Worm (Caenorhabditis elegans): ENCODE results near the gene F27C8.3.

F27C8.3 gene

DNA sequence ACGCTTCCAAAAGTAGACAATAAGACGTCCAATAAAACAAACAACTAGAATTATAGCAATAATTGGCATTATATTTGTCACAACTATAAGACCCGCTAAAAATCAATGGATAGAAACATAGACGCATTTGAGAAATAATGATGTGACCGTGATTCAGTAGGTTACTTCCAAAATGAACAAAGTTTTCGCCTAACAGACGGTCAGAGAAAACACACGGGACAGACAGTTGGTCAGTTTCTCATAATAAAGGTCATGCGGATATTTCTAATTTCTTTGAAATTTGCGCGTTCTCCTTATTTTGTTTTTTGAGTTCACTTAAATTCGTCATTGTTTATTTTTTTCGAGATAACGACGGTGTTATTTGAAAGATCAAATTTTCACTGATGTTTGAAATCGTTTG lies 35.9 kb upstream of the F27C8.3 start:
- TF ChIP-seq nhr-23 (tag; optimal IDR thresholded peaks at IDR 0.05) (peak; percentile 20), nhr-67 (tag; optimal IDR thresholded peaks at IDR 0.05) (no peak), elt-2 (tag; optimal IDR thresholded peaks at IDR 0.05) (no peak), elt-1 (tag; optimal IDR thresholded peaks at IDR 0.05) (no peak)

DNA sequence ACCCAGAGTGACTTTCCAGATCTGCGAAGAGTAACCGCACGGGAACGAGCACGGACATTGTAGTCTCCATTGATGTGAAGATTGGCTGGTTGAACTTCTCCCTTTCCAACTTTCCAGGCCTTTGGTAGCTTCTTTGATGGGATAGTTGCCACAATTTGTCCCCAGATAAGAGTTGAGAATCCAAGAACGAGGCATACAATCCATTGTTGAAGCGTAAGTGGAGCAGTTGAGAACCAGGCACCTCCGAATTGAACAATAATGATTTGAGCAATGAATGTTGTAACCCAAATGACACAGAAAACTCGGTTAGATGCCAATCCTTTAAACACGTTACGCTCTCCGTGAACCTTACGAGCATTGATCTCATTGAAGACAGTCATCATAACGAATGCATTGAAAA lies 31.4 kb upstream of the F27C8.3 start:
- TF ChIP-seq snpc-4 (tag; optimal IDR thresholded peaks at IDR 0.05) (no peak), skn-1 (tag; optimal IDR thresholded peaks at IDR 0.05) (no peak), nhr-23 (tag; optimal IDR thresholded peaks at IDR 0.05) (no peak), daf-12 (tag; optimal IDR thresholded peaks at IDR 0.05) (no peak), elt-2 (tag; optimal IDR thresholded peaks at IDR 0.05) (no peak), ztf-4 (tag; optimal IDR thresholded peaks at IDR 0.05) (no peak), nhr-76 (tag; optimal IDR thresholded peaks at IDR 0.05) (no peak), nhr-12 (tag; optimal IDR thresholded peaks at IDR 0.05) (no peak), elt-3 (tag; optimal IDR thresholded peaks at IDR 0.05) (no peak), fkh-10 (GFP tag; optimal IDR thresholded peaks at IDR 0.05) (no peak), nhr-11 (tag; optimal IDR thresholded peaks at IDR 0.05) (no peak), tbx-2 (tag; optimal IDR thresholded peaks at IDR 0.05) (no peak), nhr-43 (tag; optimal IDR thresholded peaks at IDR 0.05; ENCODE audit: poor library complexity, severe bottlenecking) (no peak), ceh-82 (tag; optimal IDR thresholded peaks at IDR 0.05) (no peak), lsy-12 (tag; optimal IDR thresholded peaks at IDR 0.05) (no peak), ztf-11 (tag; optimal IDR thresholded peaks at IDR 0.05) (no peak), fos-1 (tag; optimal IDR thresholded peaks at IDR 0.05) (no peak)

DNA sequence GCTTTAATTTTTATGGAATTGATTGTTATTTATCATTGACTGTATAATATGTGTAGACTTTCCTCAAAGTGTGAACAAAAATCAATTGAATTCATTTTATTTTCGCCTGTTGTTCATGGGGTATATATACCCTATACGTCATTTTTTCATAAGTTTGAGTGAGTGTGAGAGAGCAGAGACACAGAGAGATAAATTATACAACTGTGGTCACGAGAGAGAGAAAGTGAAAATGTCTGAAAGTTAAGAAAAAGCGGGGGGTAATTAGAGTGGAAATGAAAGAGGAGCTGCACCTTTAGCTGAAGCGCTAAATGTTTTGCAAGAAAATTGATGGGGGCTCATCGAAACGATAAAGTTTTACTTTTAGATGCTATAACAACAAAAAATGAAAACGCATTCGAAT lies 30.1 kb upstream of the F27C8.3 start:
- peak; percentile 29 for TF ChIP-seq jun-1 (tag; optimal IDR thresholded peaks at IDR 0.05)
- no peak for TF ChIP-seq nfya-1 (tag; optimal IDR thresholded peaks at IDR 0.05; ENCODE audit: insufficient read depth)
- peak; percentile 30 for TF ChIP-seq elt-2 (tag; optimal IDR thresholded peaks at IDR 0.05)
- TF ChIP-seq nhr-23 (tag; optimal IDR thresholded peaks at IDR 0.05) = peak; percentile 6

DNA sequence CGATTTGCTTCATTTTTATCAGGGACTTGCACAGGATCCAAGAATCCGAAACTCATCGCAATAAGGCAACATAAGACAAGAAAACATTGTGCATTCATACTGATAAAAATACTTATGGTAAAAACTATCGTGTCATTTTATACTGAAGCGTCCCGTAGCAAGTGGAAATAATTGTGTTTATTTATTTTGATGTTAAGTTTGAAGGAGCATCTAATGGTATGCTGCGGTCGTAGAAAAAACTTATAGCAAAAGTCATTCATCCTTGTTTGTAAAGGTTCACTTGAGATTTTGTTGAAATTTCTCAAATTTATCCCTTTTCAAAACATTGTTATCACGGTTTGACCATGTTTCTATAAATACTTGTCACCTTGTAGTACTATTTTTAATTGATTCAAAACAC lies 29.3 kb upstream of the F27C8.3 start, which contains the start of gene W09C2.10:
Gene W09C2.10, minus strand, starts transcription at position 101 of the 400 bp plus-strand sequence.
- TF ChIP-seq nhr-11 (tag; optimal IDR thresholded peaks at IDR 0.05) = no peak
- no peak for TF ChIP-seq lin-15B (tag; optimal IDR thresholded peaks at IDR 0.05)
- TF ChIP-seq nhr-237 (tag; optimal IDR thresholded peaks at IDR 0.05) = no peak
- no peak for TF ChIP-seq elt-3 (tag; optimal IDR thresholded peaks at IDR 0.05)
- TF ChIP-seq aly-2 (tag; optimal IDR thresholded peaks at IDR 0.05) = no peak
- no peak for TF ChIP-seq fkh-10 (GFP tag; optimal IDR thresholded peaks at IDR 0.05)
- no peak for TF ChIP-seq mml-1 (tag; optimal IDR thresholded peaks at IDR 0.05)
- no peak for TF ChIP-seq unc-39 (tag; optimal IDR thresholded peaks at IDR 0.05)
- TF ChIP-seq elt-1 (tag; optimal IDR thresholded peaks at IDR 0.05) = no peak
- TF ChIP-seq skn-1 (tag; optimal IDR thresholded peaks at IDR 0.05) = no peak
- no peak for TF ChIP-seq ceh-16 (tag; optimal IDR thresholded peaks at IDR 0.05)
- no peak for TF ChIP-seq ZK546.5 (tag; optimal IDR thresholded peaks at IDR 0.05)
- no peak for TF ChIP-seq nhr-23 (tag; optimal IDR thresholded peaks at IDR 0.05)
- TF ChIP-seq fos-1 (tag; optimal IDR thresholded peaks at IDR 0.05) = no peak
- TF ChIP-seq ceh-82 (tag; optimal IDR thresholded peaks at IDR 0.05) = no peak
- no peak for TF ChIP-seq sea-2 (GFP tag; optimal IDR thresholded peaks at IDR 0.05)
- TF ChIP-seq zag-1 (tag; optimal IDR thresholded peaks at IDR 0.05) = no peak
- TF ChIP-seq fkh-2 (tag; optimal IDR thresholded peaks at IDR 0.05) = no peak

DNA sequence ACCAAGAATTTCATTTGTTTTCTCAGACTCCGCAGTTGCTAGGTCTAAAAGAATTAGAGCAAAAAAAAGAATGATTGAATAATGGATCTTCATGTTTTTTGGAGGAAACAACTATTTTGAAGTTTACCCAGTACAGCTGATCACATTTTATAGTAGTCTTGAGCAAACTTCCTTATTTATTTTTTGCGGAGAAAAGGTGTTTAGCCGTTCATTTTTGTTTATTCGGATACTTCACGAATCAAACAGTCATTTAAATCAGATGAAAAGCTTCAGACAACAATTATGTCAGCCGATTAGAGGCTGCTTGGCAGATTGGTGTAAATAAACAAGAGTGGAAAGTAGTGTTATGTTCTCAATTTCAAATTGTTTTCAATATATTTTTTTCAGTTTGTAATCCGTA lies 28.6 kb upstream of the F27C8.3 start, which contains the start of gene W09C2.8:
Gene W09C2.8, minus strand, starts transcription at position 101 of the 400 bp plus-strand sequence.
- no peak for TF ChIP-seq daf-12 (tag; optimal IDR thresholded peaks at IDR 0.05)
- no peak for TF ChIP-seq nfya-1 (tag; optimal IDR thresholded peaks at IDR 0.05; ENCODE audit: insufficient read depth)
- no peak for TF ChIP-seq aly-2 (tag; optimal IDR thresholded peaks at IDR 0.05)
- no peak for TF ChIP-seq tbx-2 (tag; optimal IDR thresholded peaks at IDR 0.05)
- TF ChIP-seq ceh-82 (tag; optimal IDR thresholded peaks at IDR 0.05) = no peak
- TF ChIP-seq eor-1 (tag; optimal IDR thresholded peaks at IDR 0.05) = no peak
- TF ChIP-seq R02D3.7 (tag; optimal IDR thresholded peaks at IDR 0.05) = no peak
- no peak for TF ChIP-seq nhr-67 (tag; optimal IDR thresholded peaks at IDR 0.05)
- TF ChIP-seq ceh-9 (tag; optimal IDR thresholded peaks at IDR 0.05) = no peak
- TF ChIP-seq ztf-11 (tag; optimal IDR thresholded peaks at IDR 0.05) = no peak
- TF ChIP-seq nhr-237 (tag; optimal IDR thresholded peaks at IDR 0.05) = no peak
- no peak for TF ChIP-seq jun-1 (tag; optimal IDR thresholded peaks at IDR 0.05)

Data from whole organism, L3 larva.